Fruit fly (Drosophila melanogaster) whole organism, embryonic: ENCODE measurements around the gene CG31016.

ENCODE experiments used
- Abd-B ChIP-seq: fragments of 200-800 bp; sonication (Bioruptor generic); optimal IDR thresholded peaks from 2 replicates; lab custom pipeline; 2018; ENCODE audit warnings: missing biosample characterization, mild to moderate bottlenecking, missing genetic modification characterization, moderate library complexity
- Asciz ChIP-seq: fragments of 200-800 bp; sonication (Bioruptor generic); optimal IDR thresholded peaks from 2 replicates; lab custom pipeline; 2017; ENCODE audit warnings: missing biosample characterization, mild to moderate bottlenecking, missing genetic modification characterization, missing genetic modification reagents
- Bdp1 ChIP-seq: fragments of 200-800 bp; sonication (Bioruptor generic); optimal IDR thresholded peaks from 3 replicates; lab custom pipeline; 2016; ENCODE audit warnings: missing biosample characterization, missing genetic modification characterization
- CG10267 ChIP-seq: fragments of 200-800 bp; sonication (Bioruptor generic); optimal IDR thresholded peaks from 2 replicates; lab custom pipeline; 2018; ENCODE audit warnings: missing biosample characterization, mild to moderate bottlenecking, missing genetic modification characterization, moderate library complexity
- CG10959 ChIP-seq: fragments of 200-800 bp; sonication (Bioruptor generic); IDR thresholded peaks from 2 replicates; pipeline ENCODE4 v1.3.6; 2022; ENCODE audit warnings: missing biosample characterization, missing genetic modification characterization
- CG12299 ChIP-seq: fragments of 200-800 bp; sonication (Bioruptor generic); optimal IDR thresholded peaks from 2 replicates; lab custom pipeline; 2018; ENCODE audit warnings: missing biosample characterization, mild to moderate bottlenecking, missing genetic modification characterization
- CG13287 ChIP-seq: fragments of 200-800 bp; sonication (Bioruptor generic); IDR thresholded peaks from 2 replicates; pipeline ENCODE4 v1.3.6; 2022; ENCODE audit warnings: missing biosample characterization, missing genetic modification characterization; ENCODE audit not compliant: partially characterized antibody
- CG15011 ChIP-seq: fragments of 200-800 bp; sonication (Bioruptor generic); optimal IDR thresholded peaks from 3 replicates; lab custom pipeline; 2018; ENCODE audit warnings: missing biosample characterization, mild to moderate bottlenecking, missing genetic modification characterization
- CG16863 ChIP-seq: fragments of 200-800 bp; sonication (Bioruptor generic); optimal IDR thresholded peaks from 3 replicates; lab custom pipeline; 2016; ENCODE audit warnings: missing biosample characterization, missing genetic modification characterization
- CG17328 ChIP-seq: fragments of 200-800 bp; sonication (Bioruptor generic); IDR thresholded peaks from 2 replicates; pipeline ENCODE4 v1.3.6; 2022; ENCODE audit warnings: missing biosample characterization, missing genetic modification characterization
- CG17359 ChIP-seq: fragments of 200-800 bp; sonication (Bioruptor generic); optimal IDR thresholded peaks from 3 replicates; lab custom pipeline; 2018; ENCODE audit warnings: missing biosample characterization, mild to moderate bottlenecking, missing genetic modification characterization, moderate library complexity
- CG18599 ChIP-seq: fragments of 200-800 bp; sonication (Bioruptor generic); optimal IDR thresholded peaks from 3 replicates; lab custom pipeline; 2017; ENCODE audit warnings: missing biosample characterization, missing genetic modification characterization, mild to moderate bottlenecking, moderate library complexity, missing genetic modification reagents
- CG2129 ChIP-seq: fragments of 200-800 bp; sonication (Bioruptor generic); IDR thresholded peaks from 2 replicates; pipeline ENCODE4 v1.3.6; 2022; ENCODE audit warnings: missing biosample characterization, missing genetic modification characterization; ENCODE audit not compliant: partially characterized antibody
- CG31388 ChIP-seq: fragments of 200-800 bp; sonication (Bioruptor generic); optimal IDR thresholded peaks from 2 replicates; lab custom pipeline; 2016; ENCODE audit warnings: missing biosample characterization, missing genetic modification characterization
- CG31441 ChIP-seq: fragments of 200-800 bp; sonication (Bioruptor generic); IDR thresholded peaks from 2 replicates; pipeline ENCODE4 v1.3.6; 2022; ENCODE audit warnings: missing biosample characterization, missing genetic modification characterization
- CG4404 ChIP-seq: fragments of 200-800 bp; sonication (Bioruptor generic); IDR thresholded peaks from 2 replicates; pipeline ENCODE4 v1.3.6; 2022; ENCODE audit warnings: missing biosample characterization, missing genetic modification characterization
- CG7745 ChIP-seq: fragments of 200-800 bp; sonication (Bioruptor generic); optimal IDR thresholded peaks from 2 replicates; lab custom pipeline; 2018; ENCODE audit warnings: missing biosample characterization, mild to moderate bottlenecking, missing genetic modification characterization, moderate library complexity
- CG7928 ChIP-seq: fragments of 200-800 bp; sonication (Bioruptor generic); optimal IDR thresholded peaks from 2 replicates; lab custom pipeline; 2017; ENCODE audit warnings: missing biosample characterization, mild to moderate bottlenecking, missing genetic modification characterization
- Dbx ChIP-seq: fragments of 200-800 bp; sonication (Bioruptor generic); IDR thresholded peaks from 3 replicates; pipeline ENCODE4 v1.3.6; 2022; ENCODE audit warnings: missing biosample characterization, missing genetic modification characterization
- Dip2 ChIP-seq: fragments of 200-800 bp; sonication (Bioruptor generic); IDR thresholded peaks from 2 replicates; pipeline ENCODE4 v1.3.6; 2022; ENCODE audit warnings: missing biosample characterization, missing genetic modification characterization
- Dll ChIP-seq: fragments of 200-800 bp; sonication (Bioruptor generic); IDR thresholded peaks from 4 replicates; pipeline ENCODE4 v1.3.6; 2022; ENCODE audit warnings: missing biosample characterization, missing genetic modification characterization; ENCODE audit not compliant: partially characterized antibody
- H15 ChIP-seq: fragments of 200-800 bp; sonication (Bioruptor generic); IDR thresholded peaks from 3 replicates; pipeline ENCODE4 v1.3.6; 2022; ENCODE audit warnings: missing biosample characterization, missing genetic modification characterization
- Hmx ChIP-seq: fragments of 200-800 bp; sonication (Bioruptor generic); optimal IDR thresholded peaks from 2 replicates; lab custom pipeline; 2016; ENCODE audit warnings: missing biosample characterization, missing genetic modification characterization
- Hr51 ChIP-seq, 2 experiments: fragments of 200-800 bp; sonication (Bioruptor generic); optimal IDR thresholded peaks; 2 replicates in 1 of 2; 3 replicates in 1 of 2; lab custom pipeline; 2016 to 2018; ENCODE audit warnings: missing biosample characterization in 2 of 2, missing genetic modification characterization in 2 of 2, mild to moderate bottlenecking in 1 of 2, moderate library complexity in 1 of 2
- NC2β ChIP-seq: fragments of 200-800 bp; sonication (Bioruptor generic); optimal IDR thresholded peaks from 2 replicates; lab custom pipeline; 2016; ENCODE audit warnings: missing biosample characterization, missing genetic modification characterization
- Oli ChIP-seq: fragments of 200-800 bp; sonication (Bioruptor generic); optimal IDR thresholded peaks from 2 replicates; lab custom pipeline; 2018; ENCODE audit warnings: missing biosample characterization, mild to moderate bottlenecking, missing genetic modification characterization, moderate library complexity
- Optix ChIP-seq: fragments of 200-800 bp; sonication (Bioruptor generic); IDR thresholded peaks from 3 replicates; pipeline ENCODE4 v1.3.6; 2022; ENCODE audit warnings: missing biosample characterization, missing genetic modification characterization
- Ptx1 ChIP-seq: fragments of 200-800 bp; sonication (Bioruptor generic); IDR thresholded peaks from 2 replicates; pipeline ENCODE4 v1.3.6; 2022; ENCODE audit warnings: missing biosample characterization, missing genetic modification characterization
- Ssrp ChIP-seq: fragments of 200-800 bp; sonication (Bioruptor generic); optimal IDR thresholded peaks from 2 replicates; lab custom pipeline; 2018; ENCODE audit warnings: missing biosample characterization, mild to moderate bottlenecking, missing genetic modification characterization, moderate library complexity
- Taf1 ChIP-seq: fragments of 200-800 bp; sonication (Bioruptor generic); IDR thresholded peaks from 2 replicates; pipeline ENCODE4 v1.3.6; 2022; ENCODE audit warnings: missing biosample characterization, missing genetic modification characterization
- Trl ChIP-seq, 3 experiments: fragments of >200 bp in 2 of 3; fragments of 200-800 bp in 1 of 3; sonication (Bioruptor generic) in 1 of 3; optimal IDR thresholded peaks; 2 replicates in 1 of 3; 3 replicates in 2 of 3; lab custom pipeline; 2016 to 2017; ENCODE audit warnings: missing biosample characterization in 1 of 3, missing genetic modification characterization in 1 of 3
- abd-A ChIP-seq: fragments of 200-800 bp; sonication (Bioruptor generic); optimal IDR thresholded peaks from 3 replicates; lab custom pipeline; 2019; ENCODE audit warnings: missing biosample characterization, mild to moderate bottlenecking, missing genetic modification characterization, moderate library complexity
- al ChIP-seq: fragments of 200-800 bp; sonication (Bioruptor generic); IDR thresholded peaks from 2 replicates; pipeline ENCODE4 v1.3.6; 2022; ENCODE audit warnings: missing biosample characterization, missing genetic modification characterization
- ap ChIP-seq: fragments of 200-800 bp; sonication (Bioruptor generic); IDR thresholded peaks from 2 replicates; pipeline ENCODE4 v1.3.6; 2022; ENCODE audit warnings: missing biosample characterization, missing genetic modification characterization
- bab2 ChIP-seq: fragments of 200-800 bp; sonication (Bioruptor generic); optimal IDR thresholded peaks from 2 replicates; lab custom pipeline; 2016; ENCODE audit warnings: missing biosample characterization, missing genetic modification characterization
- cad ChIP-seq: fragments of >200 bp; optimal IDR thresholded peaks from 2 replicates; lab custom pipeline; 2017; ENCODE audit warnings: missing biosample characterization, missing genetic modification characterization
- da ChIP-seq: fragments of 200-800 bp; sonication (Bioruptor generic); optimal IDR thresholded peaks from 2 replicates; lab custom pipeline; 2016; ENCODE audit warnings: missing biosample characterization, missing genetic modification characterization
- gce ChIP-seq: fragments of 200-800 bp; sonication (Bioruptor generic); IDR thresholded peaks from 3 replicates; pipeline ENCODE4 v1.3.6; 2022; ENCODE audit warnings: missing biosample characterization, missing genetic modification characterization
- ken ChIP-seq: fragments of 200-800 bp; sonication (Bioruptor generic); IDR thresholded peaks from 3 replicates; pipeline ENCODE4 v1.3.6; 2022; ENCODE audit warnings: missing biosample characterization, missing genetic modification characterization
- odd ChIP-seq: fragments of 200-800 bp; sonication (Bioruptor generic); optimal IDR thresholded peaks from 2 replicates; lab custom pipeline; 2017; ENCODE audit warnings: missing biosample characterization, mild to moderate bottlenecking, missing genetic modification characterization
- onecut ChIP-seq: fragments of 200-800 bp; sonication (Bioruptor generic); IDR thresholded peaks from 2 replicates; pipeline ENCODE4 v1.3.6; 2022; ENCODE audit warnings: missing biosample characterization, missing genetic modification characterization
- prd ChIP-seq, 3 experiments: fragments of >200 bp in 2 of 3; fragments of 200-800 bp in 1 of 3; sonication (Bioruptor generic) in 1 of 3; optimal IDR thresholded peaks in 2 of 3; IDR thresholded peaks in 1 of 3; 2 replicates in 2 of 3; 3 replicates in 1 of 3; pipeline versions ENCODE4 v1.3.6 to Lab custom; 2017 to 2022; ENCODE audit warnings: missing biosample characterization in 1 of 3, missing genetic modification characterization in 1 of 3
- ro ChIP-seq: fragments of 200-800 bp; sonication (Bioruptor generic); IDR thresholded peaks from 2 replicates; pipeline ENCODE4 v1.3.6; 2022; ENCODE audit warnings: missing biosample characterization, missing genetic modification characterization
- seq ChIP-seq: fragments of 200-800 bp; sonication (Bioruptor generic); IDR thresholded peaks from 2 replicates; pipeline ENCODE4 v1.3.6; 2022; ENCODE audit warnings: missing biosample characterization, missing genetic modification characterization
- slbo ChIP-seq: fragments of 200-800 bp; sonication (Bioruptor generic); IDR thresholded peaks from 2 replicates; pipeline ENCODE4 v1.3.6; 2022; ENCODE audit warnings: missing biosample characterization, missing genetic modification characterization
- sqz ChIP-seq: fragments of 200-800 bp; sonication (Bioruptor generic); optimal IDR thresholded peaks from 3 replicates; lab custom pipeline; 2018; ENCODE audit warnings: missing biosample characterization, mild to moderate bottlenecking, missing genetic modification characterization
- sr ChIP-seq: fragments of 200-800 bp; sonication (Bioruptor generic); IDR thresholded peaks from 3 replicates; pipeline ENCODE4 v1.3.6; 2022; ENCODE audit warnings: missing biosample characterization, missing genetic modification characterization
- tin ChIP-seq: fragments of 200-800 bp; sonication (Bioruptor generic); optimal IDR thresholded peaks from 3 replicates; lab custom pipeline; 2016; ENCODE audit warnings: missing biosample characterization, missing genetic modification characterization
- vnd ChIP-seq: fragments of 200-800 bp; sonication (Bioruptor generic); IDR thresholded peaks from 3 replicates; pipeline ENCODE4 v1.3.6; 2022; ENCODE audit warnings: missing biosample characterization, missing genetic modification characterization; ENCODE audit not compliant: partially characterized antibody

The CG31016 gene

DNA sequence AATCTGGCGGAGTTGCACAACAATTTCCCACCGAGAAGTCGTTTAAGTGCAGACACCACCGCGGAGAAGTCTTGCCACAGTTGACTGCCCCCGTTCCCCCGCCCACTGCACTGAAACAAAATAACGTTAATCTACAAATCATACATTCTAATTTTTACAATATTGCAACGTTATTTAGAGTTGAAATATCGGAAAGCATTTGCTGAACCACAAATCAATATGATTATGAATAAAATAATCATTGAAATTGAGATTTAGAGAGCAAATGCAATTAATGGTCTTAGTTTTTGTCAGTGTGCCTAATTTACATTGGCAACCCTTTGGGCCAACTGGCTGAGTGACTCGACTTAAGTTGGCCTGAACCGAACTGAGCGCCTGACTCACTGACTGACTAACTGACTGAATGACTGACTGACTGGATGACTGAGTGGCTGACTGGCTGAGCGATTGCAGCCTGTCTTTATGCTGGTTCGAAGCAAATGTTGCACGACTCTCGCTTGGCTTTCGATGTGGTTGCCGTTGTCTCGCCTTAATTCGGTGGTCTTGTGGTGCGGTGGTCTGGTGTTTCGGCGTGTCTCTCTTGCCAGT lies 35.3 kb upstream of the CG31016 start (continued):
- TF ChIP-seq tin (GFP tag; lab: Kevin White, UChicago) (peak; percentile 73), Hr51 (GFP tag; optimal IDR thresholded peaks at IDR 0.05; lab: Kevin White, UChicago) (peak; percentile 19 to 88), gce (GFP tag; lab: Robert Waterston, UW) (peak; percentile 74; the same call in 2 of the 3 replicates), CG18599 (peak; percentile 78), CG31441 (GFP tag; lab: Robert Waterston, UW) (peak; percentile 93), abd-A (tag; lab: Kevin White, UChicago) (no peak), sr (GFP tag; lab: Robert Waterston, UW) (peak; percentile 42; the same call in 1 of the 3 replicates), CG16863 (GFP tag; lab: Kevin White, UChicago) (peak; percentile 70), prd (optimal IDR thresholded peaks at IDR 0.05; lab: Kevin White, UChicago) (no peak), prd (GFP tag; IDR thresholded peaks at IDR 0.05; lab: Robert Waterston, UW) (peak; percentile 82; the same call in 2 of the 3 replicates), CG12299 (peak; percentile 72), CG13287 (GFP tag; lab: Robert Waterston, UW) (no peak), CG7745 (tag; lab: Kevin White, UChicago) (no peak), Bdp1 (GFP tag; lab: Kevin White, UChicago) (no peak), ap (GFP tag; lab: Robert Waterston, UW) (peak; percentile 78), CG10267 (peak; percentile 76), CG15011 (GFP tag; lab: Kevin White, UChicago) (no peak), ken (GFP tag; lab: Robert Waterston, UW) (peak; percentile 62; the same call in 1 of the 3 replicates), Trl (optimal IDR thresholded peaks at IDR 0.05; lab: Kevin White, UChicago) (no peak), Trl (GFP tag; optimal IDR thresholded peaks at IDR 0.05; lab: Kevin White, UChicago) (peak; percentile 68), seq (GFP tag; lab: Robert Waterston, UW) (peak; percentile 60), CG4404 (GFP tag; lab: Robert Waterston, UW) (no peak; the same call in 1 of the 2 replicates), H15 (GFP tag; lab: Robert Waterston, UW) (peak; percentile 47; the same call in 2 of the 3 replicates), ro (peak; percentile 46; the same call in 1 of the 2 replicates), Ssrp (tag; lab: Kevin White, UChicago) (peak; percentile 84), onecut (GFP tag; lab: Robert Waterston, UW) (peak; percentile 77), CG17328 (GFP tag; lab: Robert Waterston, UW) (peak; percentile 81), vnd (no peak), CG7928 (GFP tag; lab: Kevin White, UChicago) (no peak), NC2β (GFP tag; lab: Kevin White, UChicago) (peak; percentile 62), Asciz (GFP tag; lab: Kevin White, UChicago) (peak; percentile 78), Oli (tag; lab: Kevin White, UChicago) (peak; percentile 87), odd (peak; percentile 30), Dip2 (GFP tag; lab: Robert Waterston, UW) (no peak), Ptx1 (GFP tag; lab: Robert Waterston, UW) (peak; percentile 87), Dbx (GFP tag; lab: Robert Waterston, UW) (0 out of 3 replicates have a peak, but pooled peaks have one; percentile 19), Hmx (GFP tag; lab: Kevin White, UChicago) (peak; percentile 2), al (GFP tag; lab: Robert Waterston, UW) (no peak), cad (no peak), Abd-B (GFP tag; lab: Kevin White, UChicago) (peak; percentile 58), bab2 (GFP tag; lab: Kevin White, UChicago) (peak; percentile 57), sqz (GFP tag; lab: Kevin White, UChicago) (no peak), Taf1 (GFP tag; lab: Robert Waterston, UW) (no peak), da (GFP tag; lab: Kevin White, UChicago) (no peak), CG2129 (no peak), Dll (GFP tag; lab: Robert Waterston, UW) (no peak), slbo (peak; percentile 65), CG17359 (tag; lab: Kevin White, UChicago) (peak; percentile 91), Optix (GFP tag; lab: Robert Waterston, UW) (peak; percentile 72), CG10959 (GFP tag; lab: Robert Waterston, UW) (peak; percentile 58; the same call in 1 of the 2 replicates), CG31388 (GFP tag; lab: Kevin White, UChicago) (peak; percentile 8)
